Worm (Caenorhabditis elegans) whole organism, L4 larva: ENCODE results near the gene H03A11.13.
A peak's percentile ranks its signal among the peaks of the same experiment; 100 is the strongest.

ENCODE experiments used
- F37D6.2 ChIP-seq: sonication (generic microtip); optimal IDR thresholded peaks from 2 replicates; lab custom pipeline; 2016; ENCODE audit warnings: mild to moderate bottlenecking, missing genetic modification characterization, missing compliant biosample characterization
- T26A8.4 ChIP-seq: fragments of 200-800 bp; sonication (Bioruptor generic); IDR thresholded peaks from 2 replicates; pipeline ENCODE4 v1.3.6; 2022; ENCODE audit warnings: missing genetic modification characterization, missing compliant biosample characterization
- ZK546.5 ChIP-seq, 2 experiments: sonication (generic microtip); optimal IDR thresholded peaks; 2 replicates each; lab custom pipeline; 2017; ENCODE audit warnings: missing biosample characterization in 2 of 2, missing genetic modification characterization in 2 of 2
- aha-1 ChIP-seq: fragments of 150-350 bp; peaks from one replicate; lab custom pipeline; 2014; ENCODE audit warnings: missing biosample characterization, missing genetic modification characterization
- attf-4 ChIP-seq: sonication (generic microtip); optimal IDR thresholded peaks from 3 replicates; lab custom pipeline; 2017; ENCODE audit warnings: missing biosample characterization, missing genetic modification characterization
- ceh-32 ChIP-seq: sonication (generic microtip); optimal IDR thresholded peaks from 2 replicates; lab custom pipeline; 2016; ENCODE audit warnings: mild to moderate bottlenecking, missing genetic modification characterization, missing compliant biosample characterization; ENCODE audit not compliant: poor library complexity
- ceh-62 ChIP-seq: sonication (generic microtip); optimal IDR thresholded peaks from 2 replicates; lab custom pipeline; 2017; ENCODE audit warnings: missing biosample characterization, missing genetic modification characterization
- ctbp-1 ChIP-seq: fragments of 200-800 bp; sonication (Bioruptor generic); IDR thresholded peaks from 2 replicates; pipeline ENCODE4 v1.3.6; 2022; ENCODE audit warnings: missing genetic modification reagents, missing genetic modification characterization, missing compliant biosample characterization
- daf-12 ChIP-seq: fragments of 150-350 bp; optimal IDR thresholded peaks from 2 replicates; lab custom pipeline; 2014; ENCODE audit warnings: missing biosample characterization, missing genetic modification reagents, missing genetic modification characterization
- daf-16 ChIP-seq, 3 experiments: sonication (generic microtip); optimal IDR thresholded peaks; 2 replicates each; lab custom pipeline; 2016 to 2017; ENCODE audit warnings: missing genetic modification characterization in 3 of 3, missing genetic modification reagents in 3 of 3, mild to moderate bottlenecking in 2 of 3, missing compliant biosample characterization in 2 of 3, missing biosample characterization in 1 of 3, moderate library complexity in 1 of 3
- dmd-6 ChIP-seq: fragments of 200-800 bp; sonication (Bioruptor generic); IDR thresholded peaks from 2 replicates; pipeline ENCODE4 v1.3.6; 2022; ENCODE audit warnings: missing genetic modification reagents, missing genetic modification characterization, missing compliant biosample characterization
- dmd-8 ChIP-seq: fragments of 200-800 bp; sonication (Bioruptor generic); IDR thresholded peaks from 2 replicates; pipeline ENCODE4 v1.3.6; 2022; ENCODE audit warnings: missing genetic modification characterization, missing compliant biosample characterization
- egl-43 ChIP-seq: fragments of 200-800 bp; sonication (Bioruptor generic); IDR thresholded peaks from 2 replicates; pipeline ENCODE4 v1.3.6; 2022; ENCODE audit warnings: missing genetic modification reagents, missing genetic modification characterization, missing compliant biosample characterization
- fkh-10 ChIP-seq: fragments of 150-350 bp; optimal IDR thresholded peaks from 2 replicates; lab custom pipeline; 2014; ENCODE audit warnings: missing biosample characterization, missing genetic modification reagents, missing genetic modification characterization
- hif-1 ChIP-seq, 2 experiments: sonication (generic microtip); optimal IDR thresholded peaks; 2 replicates each; lab custom pipeline; 2016 to 2017; ENCODE audit warnings: missing compliant biosample characterization in 2 of 2, missing genetic modification characterization in 2 of 2, missing genetic modification reagents in 2 of 2, missing genotype in 2 of 2, mild to moderate bottlenecking in 1 of 2
- hlh-11 ChIP-seq: fragments of 200-800 bp; sonication (Bioruptor generic); optimal IDR thresholded peaks from 2 replicates; lab custom pipeline; 2018; ENCODE audit warnings: mild to moderate bottlenecking, missing genetic modification characterization, missing compliant biosample characterization
- hlh-30 ChIP-seq: sonication (generic microtip); optimal IDR thresholded peaks from 2 replicates; lab custom pipeline; 2017; ENCODE audit warnings: antibody characterized with exemption, mild to moderate bottlenecking, missing genetic modification characterization, missing compliant biosample characterization; ENCODE audit not compliant: insufficient read depth
- jun-1 ChIP-seq: fragments of 150-350 bp; optimal IDR thresholded peaks from 2 replicates; lab custom pipeline; 2014; ENCODE audit warnings: missing biosample characterization, missing genetic modification reagents, missing genetic modification characterization
- lin-1 ChIP-seq: fragments of 200-800 bp; sonication (Bioruptor generic); IDR thresholded peaks from 2 replicates; pipeline ENCODE4 v1.3.6; 2022; ENCODE audit warnings: missing genetic modification reagents, missing genetic modification characterization, missing compliant biosample characterization
- lin-15B ChIP-seq: fragments of 150-350 bp; sonication (generic microtip); optimal IDR thresholded peaks from 3 replicates; lab custom pipeline; 2014; ENCODE audit warnings: missing biosample characterization, missing genetic modification characterization
- lin-39 ChIP-seq: fragments of 150-350 bp; optimal IDR thresholded peaks from 2 replicates; lab custom pipeline; 2014; ENCODE audit warnings: missing biosample characterization, missing genetic modification reagents, missing genetic modification characterization
- lir-3 ChIP-seq: sonication (generic microtip); optimal IDR thresholded peaks from 2 replicates; lab custom pipeline; 2016; ENCODE audit warnings: mild to moderate bottlenecking, missing genetic modification characterization, missing compliant biosample characterization
- mdl-1 ChIP-seq, 2 experiments: fragments of 150-350 bp in 1 of 2; sonication (generic microtip) in 1 of 2; optimal IDR thresholded peaks; 2 replicates each; lab custom pipeline; 2014 to 2017; ENCODE audit warnings: missing biosample characterization in 2 of 2, missing genetic modification characterization in 2 of 2
- mep-1 ChIP-seq: fragments of 150-350 bp; sonication (generic microtip); optimal IDR thresholded peaks from 3 replicates; lab custom pipeline; 2014; ENCODE audit warnings: missing biosample characterization, missing genetic modification characterization
- mes-2 ChIP-seq: sonication (generic microtip); optimal IDR thresholded peaks from 2 replicates; lab custom pipeline; 2016; ENCODE audit warnings: missing genotype, mild to moderate bottlenecking, missing genetic modification characterization, missing compliant biosample characterization; ENCODE audit not compliant: poor library complexity, severe bottlenecking
- nhr-102 ChIP-seq: sonication (generic microtip); optimal IDR thresholded peaks from 2 replicates; lab custom pipeline; 2016; ENCODE audit warnings: mild to moderate bottlenecking, missing genetic modification characterization, moderate library complexity, missing compliant biosample characterization
- nhr-11 ChIP-seq: fragments of 150-350 bp; optimal IDR thresholded peaks from 2 replicates; lab custom pipeline; 2014; ENCODE audit warnings: missing biosample characterization, missing genetic modification characterization
- nhr-25 ChIP-seq: sonication (generic microtip); optimal IDR thresholded peaks from 2 replicates; lab custom pipeline; 2017; ENCODE audit warnings: missing genetic modification characterization, mild to moderate bottlenecking, missing compliant biosample characterization, antibody characterized with exemption, moderate library complexity, borderline replicate concordance; ENCODE audit not compliant: insufficient read depth
- nhr-28 ChIP-seq: fragments of 150-350 bp; optimal IDR thresholded peaks from 2 replicates; lab custom pipeline; 2014; ENCODE audit warnings: missing biosample characterization, missing genetic modification characterization
- nhr-42 ChIP-seq: fragments of 200-800 bp; sonication (Bioruptor generic); IDR thresholded peaks from 2 replicates; pipeline ENCODE4 v1.3.6; 2022; ENCODE audit warnings: missing genetic modification characterization, missing compliant biosample characterization
- nhr-6 ChIP-seq: fragments of 150-350 bp; optimal IDR thresholded peaks from 2 replicates; lab custom pipeline; 2014; ENCODE audit warnings: missing biosample characterization, missing genetic modification characterization
- nhr-77 ChIP-seq: fragments of 150-350 bp; optimal IDR thresholded peaks from 2 replicates; lab custom pipeline; 2014; ENCODE audit warnings: missing biosample characterization, missing genetic modification characterization
- rbr-2 ChIP-seq: sonication (generic microtip); optimal IDR thresholded peaks from 2 replicates; lab custom pipeline; 2016; ENCODE audit warnings: missing genotype, missing genetic modification characterization, missing compliant biosample characterization
- saeg-2 ChIP-seq: fragments of 200-800 bp; sonication (Bioruptor generic); IDR thresholded peaks from 2 replicates; pipeline ENCODE4 v1.3.6; 2022; ENCODE audit warnings: missing genetic modification reagents, missing genetic modification characterization, missing compliant biosample characterization
- sdz-12 ChIP-seq: fragments of 200-800 bp; sonication (Bioruptor generic); optimal IDR thresholded peaks from 2 replicates; lab custom pipeline; 2018; ENCODE audit warnings: mild to moderate bottlenecking, missing genetic modification characterization, missing compliant biosample characterization
- set-16 ChIP-seq: fragments of 200-800 bp; sonication (Bioruptor generic); IDR thresholded peaks from 2 replicates; pipeline ENCODE4 v1.3.6; 2022; ENCODE audit warnings: missing genetic modification reagents, missing genetic modification characterization, missing compliant biosample characterization
- snpc-1.2 ChIP-seq: fragments of 200-800 bp; sonication (Bioruptor generic); IDR thresholded peaks from 2 replicates; pipeline ENCODE4 v1.3.6; 2022; ENCODE audit warnings: missing genetic modification reagents, missing genetic modification characterization, missing compliant biosample characterization
- snpc-4 ChIP-seq: fragments of 150-350 bp; optimal IDR thresholded peaks from 2 replicates; lab custom pipeline; 2014; ENCODE audit warnings: missing biosample characterization, missing genetic modification characterization
- spr-1 ChIP-seq: sonication (generic microtip); optimal IDR thresholded peaks from 2 replicates; lab custom pipeline; 2016; ENCODE audit warnings: mild to moderate bottlenecking, missing genetic modification characterization, missing compliant biosample characterization
- spr-3 ChIP-seq: fragments of 200-800 bp; sonication (Bioruptor generic); optimal IDR thresholded peaks from 2 replicates; lab custom pipeline; 2018; ENCODE audit warnings: mild to moderate bottlenecking, missing genetic modification characterization, missing compliant biosample characterization
- tra-1 ChIP-seq: fragments of 200-800 bp; sonication (Bioruptor generic); IDR thresholded peaks from 2 replicates; pipeline ENCODE4 v1.3.6; 2022; ENCODE audit warnings: missing genetic modification reagents, missing genetic modification characterization, missing compliant biosample characterization
- unc-130 ChIP-seq: sonication (generic microtip); optimal IDR thresholded peaks from 2 replicates; lab custom pipeline; 2016; ENCODE audit warnings: missing genetic modification reagents, missing genetic modification characterization, missing compliant biosample characterization
- unc-39 ChIP-seq: sonication (generic microtip); optimal IDR thresholded peaks from 2 replicates; lab custom pipeline; 2017; ENCODE audit warnings: missing biosample characterization, missing genetic modification characterization
- unc-62 ChIP-seq, 3 experiments: fragments of 150-350 bp in 1 of 3; sonication (generic microtip); optimal IDR thresholded peaks in 2 of 3; peaks in 1 of 3; 1 replicate in 1 of 3; 2 replicates in 2 of 3; lab custom pipeline; 2014 to 2017; ENCODE audit warnings: missing biosample characterization in 3 of 3, missing genetic modification characterization in 3 of 3, missing genetic modification reagents in 3 of 3, missing genotype in 1 of 3
- ztf-7 ChIP-seq: fragments of 150-350 bp; optimal IDR thresholded peaks from 2 replicates; lab custom pipeline; 2014; ENCODE audit warnings: missing biosample characterization, missing genetic modification characterization

The H03A11.13 gene

DNA sequence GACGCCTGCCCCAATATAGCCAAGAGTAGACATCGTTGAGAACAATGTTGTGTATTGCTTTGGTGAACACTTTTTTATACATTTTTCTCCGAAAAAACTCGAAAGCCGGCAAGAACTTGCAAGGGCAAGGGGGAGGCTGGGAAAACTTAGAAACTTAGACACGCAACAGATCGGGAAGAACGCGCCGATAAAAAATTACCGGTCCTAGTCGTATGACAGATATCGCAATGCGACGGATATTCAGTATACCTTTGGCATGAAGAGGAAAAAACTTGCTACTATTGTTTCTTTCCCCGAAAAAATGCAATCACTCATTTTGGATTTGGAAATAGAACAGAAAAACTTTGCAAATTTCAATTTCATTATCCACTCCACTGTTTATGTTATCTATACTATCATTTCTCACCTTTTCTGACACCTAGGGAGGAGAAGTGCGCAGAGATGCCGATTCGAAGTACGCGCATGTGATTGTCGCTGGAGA is 36.6 kb downstream of the H03A11.13 start, which contains the start of gene col-41:
col-41 (minus strand) TSS at position 51 of the 481 bp plus-strand sequence.
- TF ChIP-seq jun-1 (tag; lab: Kevin White, UChicago), result no peak
- no peak for TF ChIP-seq mep-1
- no peak for TF ChIP-seq lin-15B (tag; lab: Kevin White, UChicago)
- TF ChIP-seq hlh-30 (tag; lab: Kevin White, UChicago), result no peak
- no peak for TF ChIP-seq attf-4 (tag; lab: Kevin White, UChicago)
- no peak for TF ChIP-seq snpc-1.2 (GFP tag; lab: Robert Waterston, UW)
- no peak for TF ChIP-seq unc-39
- TF ChIP-seq ZK546.5 (tag; optimal IDR thresholded peaks at IDR 0.05; lab: Kevin White, UChicago), result no peak
- no peak for TF ChIP-seq nhr-25 (tag; lab: Kevin White, UChicago)
- no peak for TF ChIP-seq dmd-6 (GFP tag; lab: Robert Waterston, UW)
- TF ChIP-seq egl-43 (GFP tag; lab: Robert Waterston, UW), result no peak
- no peak for TF ChIP-seq dmd-8
- TF ChIP-seq sdz-12 (GFP tag; lab: Kevin White, UChicago), result no peak
- TF ChIP-seq hlh-11 (tag; lab: Kevin White, UChicago), result peak; percentile 9
- peak in 1 of 2 experiments; percentile 25 for TF ChIP-seq mdl-1 (tag; optimal IDR thresholded peaks at IDR 0.05; lab: Kevin White, UChicago)
- TF ChIP-seq, all 104 proteins: peak for 2

DNA sequence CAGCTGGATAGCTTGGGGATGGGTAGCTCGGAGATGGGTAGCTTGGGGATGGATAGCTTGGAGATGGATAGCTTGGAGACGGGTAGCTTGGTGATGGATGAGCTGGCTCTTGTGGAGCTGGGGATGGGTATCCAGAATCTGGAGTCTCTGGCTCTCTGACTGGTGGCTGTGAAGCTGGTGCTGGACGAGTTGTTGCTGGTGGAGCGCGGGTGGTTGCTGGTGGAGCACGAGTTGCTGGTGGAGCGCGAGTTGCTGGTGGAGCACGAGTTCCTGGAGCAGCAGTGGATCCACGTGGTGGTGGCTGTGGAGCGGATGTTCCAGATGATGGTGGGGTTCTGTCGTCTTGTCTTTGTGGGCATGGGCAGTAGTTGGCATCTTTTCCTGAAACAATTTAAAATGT is 37.8 kb downstream of the H03A11.13 start:
- TF ChIP-seq spr-3 (GFP tag; lab: Kevin White, UChicago) (no peak), unc-130 (GFP tag; lab: Kevin White, UChicago) (no peak), aha-1 (tag; lab: Kevin White, UChicago) (peak; percentile 37), nhr-11 (tag; lab: Kevin White, UChicago) (no peak), fkh-10 (GFP tag; lab: Kevin White, UChicago) (no peak), set-16 (GFP tag; lab: Robert Waterston, UW) (peak; percentile 83)

DNA sequence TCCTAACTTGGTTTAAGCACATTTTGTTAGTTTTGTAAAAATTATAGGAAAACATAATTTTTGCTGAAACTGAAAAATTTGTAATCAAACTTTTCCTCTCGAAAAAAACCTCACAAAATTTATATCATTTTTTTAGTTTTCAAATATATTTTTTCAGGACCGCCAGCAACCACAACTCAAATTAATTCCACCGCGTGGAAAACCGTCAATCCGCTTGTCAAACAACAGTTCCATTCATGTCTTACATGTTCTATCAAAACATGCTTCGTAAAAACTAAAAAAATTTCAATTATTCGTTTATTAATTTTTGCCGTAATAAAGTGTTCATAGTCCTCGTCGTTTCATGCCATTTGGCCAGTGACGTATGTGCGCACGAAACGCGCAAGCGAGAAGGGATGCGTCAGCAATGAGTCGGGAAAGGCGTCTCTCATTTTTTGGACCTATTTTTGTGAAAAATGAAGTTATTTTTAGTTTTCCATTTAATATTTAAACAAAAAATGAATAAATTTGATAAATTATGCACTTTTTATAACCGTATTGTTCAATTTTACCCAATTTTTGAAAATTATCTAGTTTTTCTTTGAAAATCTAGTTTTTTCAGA is 39.6 kb downstream of the H03A11.13 start, which contains the start of gene ucr-2.2:
ucr-2.2 (plus strand) TSS at position 602 of the 602 bp plus-strand sequence.
- peak; percentile 88 for TF ChIP-seq nhr-6 (tag; lab: Kevin White, UChicago)
- peak; percentile 87 for TF ChIP-seq nhr-77 (tag; lab: Kevin White, UChicago)
- peak; percentile 45 for TF ChIP-seq F37D6.2
- TF ChIP-seq lin-39 (tag; lab: Kevin White, UChicago), result no peak
- TF ChIP-seq spr-1, result peak; percentile 72
- TF ChIP-seq hif-1 (tag; optimal IDR thresholded peaks at IDR 0.05; lab: Kevin White, UChicago), result peak in 1 of 2 experiments; percentile 48
- TF ChIP-seq unc-62 (GFP tag; optimal IDR thresholded peaks at IDR 0.05 in 1 of 2; lab: Kevin White, UChicago), result peak in 1 of 2 experiments; percentile 93
- TF ChIP-seq unc-62 (tag; optimal IDR thresholded peaks at IDR 0.05; lab: Kevin White, UChicago), result no peak
- peak; percentile 90 for TF ChIP-seq rbr-2
- no peak for TF ChIP-seq ceh-62 (tag; lab: Kevin White, UChicago)
- TF ChIP-seq ctbp-1, result peak; percentile 79
- peak; percentile 84 for TF ChIP-seq nhr-102
- no peak for TF ChIP-seq daf-12 (tag; lab: Kevin White, UChicago)
- peak; percentile 87 for TF ChIP-seq ztf-7 (tag; lab: Kevin White, UChicago)
- peak; percentile 91 for TF ChIP-seq mes-2 (tag; lab: Kevin White, UChicago)
- TF ChIP-seq ceh-32 (tag; lab: Kevin White, UChicago), result no peak
- peak; percentile 28; the same call in 1 of the 2 replicates for TF ChIP-seq saeg-2 (GFP tag; lab: Robert Waterston, UW)
- peak in 1 of 2 experiments; percentile 41 for TF ChIP-seq mdl-1 (tag; optimal IDR thresholded peaks at IDR 0.05; lab: Kevin White, UChicago)
- TF ChIP-seq T26A8.4 (GFP tag; lab: Robert Waterston, UW), result peak; percentile 43; the same call in 1 of the 2 replicates
- peak; percentile 91 for TF ChIP-seq nhr-42 (GFP tag; lab: Robert Waterston, UW)
- TF ChIP-seq lin-1 (GFP tag; lab: Robert Waterston, UW), result 0 out of 2 replicates have a peak, but pooled peaks have one; percentile 49
- peak; percentile 63 for TF ChIP-seq nhr-28
- no peak for TF ChIP-seq lir-3 (tag; lab: Kevin White, UChicago)
- TF ChIP-seq daf-16 (GFP tag; optimal IDR thresholded peaks at IDR 0.05; lab: Kevin White, UChicago), result no peak
- TF ChIP-seq daf-16 (tag; optimal IDR thresholded peaks at IDR 0.05; lab: Kevin White, UChicago), result peak; percentile 75
- TF ChIP-seq hlh-30 (tag; lab: Kevin White, UChicago), result peak; percentile 68
- no peak for TF ChIP-seq unc-39
- no peak for TF ChIP-seq nhr-25 (tag; lab: Kevin White, UChicago)
- TF ChIP-seq snpc-4 (tag; lab: Kevin White, UChicago), result peak; percentile 54
- peak; percentile 62; the same call in 1 of the 2 replicates for TF ChIP-seq tra-1 (GFP tag; lab: Robert Waterston, UW)
